Worm (Caenorhabditis elegans): ENCODE results near the gene F53B1.2.

F53B1.2 gene

DNA sequence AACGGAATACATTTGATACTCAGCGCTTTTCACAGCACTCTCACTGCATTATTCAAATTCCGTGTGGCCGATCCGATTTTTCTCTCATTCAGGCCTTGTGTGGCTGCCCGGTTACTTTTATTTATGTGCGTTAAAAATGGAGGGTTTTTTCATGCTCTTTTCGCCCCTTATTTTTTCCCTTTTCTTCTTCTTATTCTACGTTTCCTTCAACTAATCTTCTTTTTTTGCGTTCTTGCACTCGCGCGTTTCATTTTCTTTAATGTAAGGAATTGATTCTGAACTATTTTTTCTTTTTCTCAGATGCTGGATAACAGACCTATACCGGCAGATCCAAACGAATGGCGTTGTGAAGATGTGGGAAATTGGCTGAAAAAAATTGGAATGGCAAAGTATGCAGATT is at the start of gene F53B1.2:
Gene F53B1.2 (plus strand): TSS at position 301 of the 400 bp plus-strand sequence.
- no peak for TF ChIP-seq nhr-2 (tag; optimal IDR thresholded peaks at IDR 0.05)
- TF ChIP-seq blmp-1 (tag; optimal IDR thresholded peaks at IDR 0.05), result no peak
- TF ChIP-seq unc-120 (tag; optimal IDR thresholded peaks at IDR 0.05; ENCODE audit: poor library complexity, severe bottlenecking), result no peak
- TF ChIP-seq ham-2 (GFP tag; optimal IDR thresholded peaks at IDR 0.05), result no peak
- TF ChIP-seq mab-5 (tag; optimal IDR thresholded peaks at IDR 0.05), result no peak
- no peak for TF ChIP-seq sem-2 (GFP tag; optimal IDR thresholded peaks at IDR 0.05)
- TF ChIP-seq lin-32 (GFP tag; optimal IDR thresholded peaks at IDR 0.05), result no peak
- TF ChIP-seq ztf-11 (tag; optimal IDR thresholded peaks at IDR 0.05), result no peak
- no peak for TF ChIP-seq bed-3 (GFP tag; optimal IDR thresholded peaks at IDR 0.05)
- TF ChIP-seq mls-2 (tag; optimal IDR thresholded peaks at IDR 0.05), result no peak
- no peak for TF ChIP-seq elt-3 (tag; optimal IDR thresholded peaks at IDR 0.05)
- TF ChIP-seq elt-1 (tag; optimal IDR thresholded peaks at IDR 0.05; ENCODE audit: borderline replicate concordance, insufficient read depth), result no peak
- no peak for TF ChIP-seq drap-1 (GFP tag; optimal IDR thresholded peaks at IDR 0.05)
- no peak for TF ChIP-seq tbx-8 (GFP tag; optimal IDR thresholded peaks at IDR 0.05)
- no peak for TF ChIP-seq unc-39 (tag; optimal IDR thresholded peaks at IDR 0.05)
- TF ChIP-seq nhr-237 (tag; optimal IDR thresholded peaks at IDR 0.05), result no peak
- no peak for TF ChIP-seq unc-62 (GFP tag; optimal IDR thresholded peaks at IDR 0.05)
- no peak for TF ChIP-seq snpc-4 (tag; optimal IDR thresholded peaks at IDR 0.05)

DNA sequence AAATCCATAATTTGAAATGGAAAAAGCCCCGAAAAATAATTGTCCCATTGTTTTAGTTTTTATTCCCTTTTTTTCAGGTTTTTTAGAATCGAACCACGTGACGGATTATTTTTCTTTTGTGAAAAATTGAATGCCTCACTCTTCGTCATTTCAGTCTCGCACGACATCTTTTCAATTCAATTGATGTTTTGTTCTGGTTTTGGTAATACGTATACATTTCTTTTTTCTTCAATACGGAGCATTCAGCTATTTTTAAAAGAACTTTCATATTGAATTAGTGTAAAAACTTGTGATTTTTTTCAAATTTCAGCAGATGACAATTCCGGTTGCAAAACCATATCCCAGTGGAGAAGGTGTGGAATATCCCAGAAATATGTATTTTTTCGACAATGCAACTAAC is 44.1 kb upstream of the F53B1.2 start, which contains the start of gene F49H12.7:
Gene F49H12.7 (plus strand): TSS at position 301 of the 400 bp plus-strand sequence.
- no peak for TF ChIP-seq nhr-2 (tag; optimal IDR thresholded peaks at IDR 0.05)
- TF ChIP-seq snpc-4 (tag; optimal IDR thresholded peaks at IDR 0.05), result no peak
- no peak for TF ChIP-seq ham-2 (GFP tag; optimal IDR thresholded peaks at IDR 0.05)
- no peak for TF ChIP-seq pha-4 (tag; optimal IDR thresholded peaks at IDR 0.05)
- no peak for TF ChIP-seq zip-8 (tag; optimal IDR thresholded peaks at IDR 0.05)

DNA sequence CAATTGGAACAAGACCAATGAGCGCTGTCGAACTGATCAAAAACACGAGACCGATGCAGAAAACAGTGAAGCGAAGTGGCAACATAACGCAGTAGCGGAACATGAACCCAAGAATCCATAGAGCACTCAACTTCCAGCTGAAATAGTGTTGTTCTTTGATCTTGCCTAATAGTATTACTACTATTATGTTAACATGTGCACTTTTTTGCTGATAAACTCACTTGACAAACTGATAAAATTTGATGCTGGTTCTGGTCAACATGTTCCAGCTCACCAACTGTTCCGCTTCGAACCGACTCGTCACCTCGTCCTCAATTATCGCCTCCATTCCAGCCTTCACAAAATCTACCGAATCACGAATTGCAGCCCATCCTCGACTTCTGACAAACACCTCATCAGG is 40.5 kb upstream of the F53B1.2 start:
- TF ChIP-seq ceh-39 (tag; optimal IDR thresholded peaks at IDR 0.05) (no peak), ztf-11 (tag; optimal IDR thresholded peaks at IDR 0.05) (no peak), elt-1 (tag; optimal IDR thresholded peaks at IDR 0.05; ENCODE audit: borderline replicate concordance, insufficient read depth) (no peak), nhr-2 (tag; optimal IDR thresholded peaks at IDR 0.05) (no peak), nhr-12 (tag; optimal IDR thresholded peaks at IDR 0.05) (no peak), nhr-237 (tag; optimal IDR thresholded peaks at IDR 0.05) (no peak), ham-2 (GFP tag; optimal IDR thresholded peaks at IDR 0.05) (no peak), ces-1 (GFP tag; optimal IDR thresholded peaks at IDR 0.05) (no peak), mep-1 (tag; optimal IDR thresholded peaks at IDR 0.05) (no peak), flh-1 (GFP tag; optimal IDR thresholded peaks at IDR 0.05) (no peak), unc-62 (GFP tag; optimal IDR thresholded peaks at IDR 0.05) (no peak), lsy-2 (tag; optimal IDR thresholded peaks at IDR 0.05) (no peak), zip-8 (tag; optimal IDR thresholded peaks at IDR 0.05) (no peak), M03D4.4 (tag; optimal IDR thresholded peaks at IDR 0.05) (no peak), ceh-43 (GFP tag; optimal IDR thresholded peaks at IDR 0.05) (no peak), elt-3 (tag; optimal IDR thresholded peaks at IDR 0.05) (no peak), ceh-83 (GFP tag; optimal IDR thresholded peaks at IDR 0.05) (no peak), nhr-76 (tag; optimal IDR thresholded peaks at IDR 0.05) (no peak), hlh-1 (tag; optimal IDR thresholded peaks at IDR 0.05) (no peak)

DNA sequence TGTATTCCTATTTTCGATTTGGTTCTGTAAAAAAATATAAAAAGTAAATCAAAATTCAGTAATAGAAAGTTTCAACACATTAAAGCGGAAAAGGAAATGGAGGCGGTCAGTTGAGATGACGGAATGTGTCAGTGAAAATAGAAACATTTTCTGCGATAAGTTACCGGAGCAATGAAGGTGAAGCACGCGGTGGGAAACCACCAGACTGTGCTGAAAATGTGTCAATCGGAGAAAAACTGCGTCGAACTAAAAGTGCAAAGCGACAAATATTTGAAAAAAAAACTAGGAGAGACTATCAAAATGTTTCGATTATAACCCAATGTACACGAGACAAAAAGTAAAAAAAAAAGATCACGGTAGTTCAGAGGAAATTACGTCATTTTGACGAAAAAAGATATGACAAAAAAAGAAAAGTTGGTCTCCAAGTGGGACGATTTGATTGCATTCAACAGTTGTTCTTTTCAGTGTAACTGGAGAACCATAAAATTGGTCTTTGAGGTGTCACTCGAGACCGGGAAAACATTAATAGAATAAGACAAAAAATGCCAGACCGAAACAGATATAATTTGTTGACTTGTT is 38.3 kb upstream of the F53B1.2 start, which contains the start of gene acl-4:
Gene acl-4 (minus strand): TSS at position 27 of the 579 bp plus-strand sequence.
- TF ChIP-seq flh-1 (GFP tag; optimal IDR thresholded peaks at IDR 0.05) (no peak), ceh-43 (GFP tag; optimal IDR thresholded peaks at IDR 0.05) (no peak), mep-1 (tag; optimal IDR thresholded peaks at IDR 0.05) (no peak), sptf-1 (tag; optimal IDR thresholded peaks at IDR 0.05) (no peak), drap-1 (GFP tag; optimal IDR thresholded peaks at IDR 0.05) (no peak), unc-62 (GFP tag; optimal IDR thresholded peaks at IDR 0.05) (no peak), nhr-12 (tag; optimal IDR thresholded peaks at IDR 0.05) (no peak), nhr-237 (tag; optimal IDR thresholded peaks at IDR 0.05) (no peak), ztf-11 (tag; optimal IDR thresholded peaks at IDR 0.05) (no peak), nhr-2 (tag; optimal IDR thresholded peaks at IDR 0.05) (no peak), lin-13 (tag; optimal IDR thresholded peaks at IDR 0.05) (no peak), zip-8 (tag; optimal IDR thresholded peaks at IDR 0.05) (no peak), M03D4.4 (tag; optimal IDR thresholded peaks at IDR 0.05) (no peak), ham-2 (GFP tag; optimal IDR thresholded peaks at IDR 0.05) (no peak), lsy-2 (tag; optimal IDR thresholded peaks at IDR 0.05) (no peak)

Measured in whole organism, mixed stage, embryonic.